Fruit fly (Drosophila melanogaster): Measurements from ENCODE around the gene CG9018.

DNA sequence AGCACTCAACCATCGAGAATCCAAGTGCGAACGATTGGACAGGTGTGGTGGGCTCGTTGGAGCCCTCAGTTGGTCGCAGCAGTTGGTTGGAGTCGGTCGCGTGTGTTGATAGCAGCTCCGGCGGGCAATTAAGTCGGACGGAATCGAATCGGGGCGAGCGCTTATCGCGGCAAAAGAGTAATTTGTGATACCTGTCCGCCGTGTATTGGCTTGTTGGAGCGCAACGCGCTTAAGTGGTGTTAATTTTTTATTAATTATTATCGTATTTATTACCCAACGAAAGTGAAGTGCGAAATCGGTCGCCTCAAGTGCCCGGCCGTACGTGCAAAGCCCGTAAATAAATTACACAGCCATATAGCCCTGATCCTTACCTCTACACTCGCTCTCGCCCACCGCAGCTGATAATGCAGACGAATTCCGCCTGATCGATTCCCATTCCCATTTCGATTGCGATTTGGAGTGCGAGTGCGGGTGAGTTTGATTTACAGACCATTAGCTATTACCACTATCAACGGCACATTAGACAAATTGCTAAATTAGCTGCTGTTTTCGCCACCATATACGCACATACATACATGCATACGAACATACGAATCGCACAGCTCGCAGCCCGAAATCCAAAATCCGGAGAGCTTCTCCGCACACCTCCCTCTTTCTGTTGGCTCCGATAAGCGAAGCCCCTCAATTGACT, 812 bp upstream of the CG9018 start, which contains the start of gene ACXD:
- no peak for TF ChIP-seq CTCF (optimal IDR thresholded peaks at IDR 0.05)
- TF ChIP-seq CG8478 (optimal IDR thresholded peaks at IDR 0.05): no peak
